Worm (Caenorhabditis elegans) whole organism, L1 larva: Measurements from ENCODE around the gene cgef-1.

ENCODE experiments used
- C04F5.9 ChIP-seq: sonication (generic microtip); optimal IDR thresholded peaks from 2 replicates; lab custom pipeline; 2016; ENCODE audit warnings: missing genetic modification characterization, missing compliant biosample characterization
- C16A3.4 ChIP-seq: fragments of 150-350 bp; optimal IDR thresholded peaks from 2 replicates; lab custom pipeline; 2014; ENCODE audit warnings: missing biosample characterization, missing genetic modification characterization
- Y116A8C.19 ChIP-seq: sonication (generic microtip); optimal IDR thresholded peaks from 2 replicates; lab custom pipeline; 2016; ENCODE audit warnings: missing compliant biosample characterization, missing genetic modification characterization, borderline replicate concordance
- aha-1 ChIP-seq: fragments of 150-350 bp; optimal IDR thresholded peaks from 2 replicates; lab custom pipeline; 2014; ENCODE audit warnings: missing biosample characterization, missing genetic modification characterization
- alr-1 ChIP-seq: fragments of 200-800 bp; sonication (Bioruptor generic); optimal IDR thresholded peaks from 2 replicates; lab custom pipeline; 2018; ENCODE audit warnings: borderline replicate concordance, mild to moderate bottlenecking, missing genetic modification characterization, missing compliant biosample characterization
- ceh-8 ChIP-seq: fragments of 200-800 bp; sonication (Bioruptor generic); optimal IDR thresholded peaks from 2 replicates; lab custom pipeline; 2018; ENCODE audit warnings: mild to moderate bottlenecking, missing genetic modification characterization, moderate library complexity, missing compliant biosample characterization
- ceh-82 ChIP-seq, 3 experiments: fragments of 150-350 bp in 1 of 3; sonication (generic microtip) in 2 of 3; optimal IDR thresholded peaks; 2 replicates each; lab custom pipeline; 2014 to 2017; ENCODE audit warnings: missing biosample characterization in 3 of 3, missing genetic modification characterization in 3 of 3
- ceh-90 ChIP-seq: sonication (generic microtip); optimal IDR thresholded peaks from 2 replicates; lab custom pipeline; 2016; ENCODE audit warnings: missing genetic modification characterization, missing compliant biosample characterization
- dsc-1 ChIP-seq: sonication (generic microtip); optimal IDR thresholded peaks from 2 replicates; lab custom pipeline; 2016; ENCODE audit warnings: mild to moderate bottlenecking, missing genetic modification characterization, missing compliant biosample characterization
- efl-1 ChIP-seq, 4 experiments: fragments of 150-350 bp; optimal IDR thresholded peaks in 3 of 4; peaks in 1 of 4; 1 replicate in 1 of 4; 2 replicates in 3 of 4; lab custom pipeline; 2014; ENCODE audit warnings: missing biosample characterization in 2 of 4, missing genetic modification characterization in 2 of 4, missing genetic modification reagents in 2 of 4
- efl-3 ChIP-seq: fragments of 200-800 bp; sonication (Bioruptor generic); optimal IDR thresholded peaks from 2 replicates; lab custom pipeline; 2018; ENCODE audit warnings: mild to moderate bottlenecking, missing genetic modification characterization, missing compliant biosample characterization
- egl-13 ChIP-seq: sonication (generic microtip); optimal IDR thresholded peaks from 2 replicates; lab custom pipeline; 2016; ENCODE audit warnings: missing genotype, missing genetic modification reagents, missing genetic modification characterization, missing compliant biosample characterization
- ets-5 ChIP-seq: fragments of 200-800 bp; sonication (Bioruptor generic); IDR thresholded peaks from 2 replicates; pipeline ENCODE4 v1.3.6; 2022; ENCODE audit warnings: missing genetic modification characterization, missing compliant biosample characterization
- fkh-10 ChIP-seq: sonication (generic microtip); optimal IDR thresholded peaks from 2 replicates; lab custom pipeline; 2017; ENCODE audit warnings: missing biosample characterization, missing genetic modification reagents, missing genetic modification characterization
- fkh-8 ChIP-seq: sonication (generic microtip); optimal IDR thresholded peaks from 2 replicates; lab custom pipeline; 2016; ENCODE audit warnings: mild to moderate bottlenecking, missing genetic modification characterization, missing compliant biosample characterization
- grh-1 ChIP-seq: fragments of 200-800 bp; sonication (Bioruptor generic); IDR thresholded peaks from 2 replicates; pipeline ENCODE4 v1.3.6; 2022; ENCODE audit warnings: missing genetic modification reagents, missing genetic modification characterization, missing compliant biosample characterization
- hlh-4 ChIP-seq: sonication (generic microtip); optimal IDR thresholded peaks from 2 replicates; lab custom pipeline; 2016; ENCODE audit warnings: mild to moderate bottlenecking, missing genetic modification characterization, missing compliant biosample characterization
- hpl-2 ChIP-seq: fragments of 150-350 bp; optimal IDR thresholded peaks from 2 replicates; lab custom pipeline; 2014; ENCODE audit warnings: missing biosample characterization, missing genetic modification reagents, missing genetic modification characterization
- jun-1 ChIP-seq: fragments of 150-350 bp; optimal IDR thresholded peaks from 2 replicates; lab custom pipeline; 2014; ENCODE audit warnings: missing biosample characterization, missing genetic modification reagents, missing genetic modification characterization
- lin-14 ChIP-seq: fragments of 200-800 bp; sonication (Bioruptor generic); optimal IDR thresholded peaks from 2 replicates; lab custom pipeline; 2018; ENCODE audit warnings: mild to moderate bottlenecking, missing genetic modification characterization, moderate library complexity, missing compliant biosample characterization
- lin-35 ChIP-seq, 2 experiments: fragments of 150-350 bp; optimal IDR thresholded peaks; 2 replicates each; lab custom pipeline; 2014; ENCODE audit warnings: missing biosample characterization in 2 of 2, missing genetic modification characterization in 2 of 2, missing genetic modification reagents in 2 of 2
- lir-3 ChIP-seq: sonication (generic microtip); optimal IDR thresholded peaks from 2 replicates; lab custom pipeline; 2016; ENCODE audit warnings: mild to moderate bottlenecking, missing genetic modification characterization, moderate library complexity, missing compliant biosample characterization; ENCODE audit not compliant: poor library complexity
- mab-9 ChIP-seq: fragments of 200-800 bp; sonication (Bioruptor generic); IDR thresholded peaks from 2 replicates; pipeline ENCODE4 v1.3.6; 2022; ENCODE audit warnings: missing genetic modification reagents, missing genetic modification characterization, missing compliant biosample characterization
- mep-1 ChIP-seq: fragments of 150-350 bp; optimal IDR thresholded peaks from 2 replicates; lab custom pipeline; 2014; ENCODE audit warnings: missing biosample characterization, missing genetic modification characterization
- nhr-11 ChIP-seq: fragments of 150-350 bp; optimal IDR thresholded peaks from 2 replicates; lab custom pipeline; 2014; ENCODE audit warnings: missing biosample characterization, missing genetic modification characterization
- nhr-19 ChIP-seq: fragments of 200-800 bp; sonication (Bioruptor generic); conservative IDR thresholded peaks from 2 replicates; pipeline ENCODE4 v1.3.6; 2022; ENCODE audit warnings: missing genetic modification characterization, missing compliant biosample characterization
- nhr-47 ChIP-seq: sonication (generic microtip); optimal IDR thresholded peaks from 2 replicates; lab custom pipeline; 2016; ENCODE audit warnings: mild to moderate bottlenecking, missing genetic modification characterization, moderate library complexity, missing compliant biosample characterization
- nhr-71 ChIP-seq: sonication (generic microtip); optimal IDR thresholded peaks from 2 replicates; lab custom pipeline; 2016; ENCODE audit warnings: mild to moderate bottlenecking, missing genetic modification characterization, moderate library complexity, missing compliant biosample characterization
- nhr-76 ChIP-seq: sonication (generic microtip); optimal IDR thresholded peaks from 2 replicates; lab custom pipeline; 2017; ENCODE audit warnings: missing biosample characterization, missing genetic modification characterization
- nhr-77 ChIP-seq: fragments of 150-350 bp; optimal IDR thresholded peaks from 2 replicates; lab custom pipeline; 2014; ENCODE audit warnings: missing biosample characterization, missing genetic modification characterization
- nhr-85 ChIP-seq: sonication (generic microtip); peaks from one replicate; lab custom pipeline; 2016; ENCODE audit warnings: missing genetic modification characterization, inconsistent platforms, missing compliant biosample characterization
- skn-1 ChIP-seq: fragments of 150-350 bp; optimal IDR thresholded peaks from 2 replicates; lab custom pipeline; 2014; ENCODE audit warnings: missing biosample characterization, missing genetic modification characterization
- snpc-4 ChIP-seq: fragments of 150-350 bp; optimal IDR thresholded peaks from 2 replicates; lab custom pipeline; 2014; ENCODE audit warnings: missing biosample characterization, missing genetic modification characterization
- sox-4 ChIP-seq: sonication (generic microtip); optimal IDR thresholded peaks from 2 replicates; lab custom pipeline; 2016; ENCODE audit warnings: missing genetic modification characterization, missing compliant biosample characterization
- sptf-1 ChIP-seq: fragments of 150-350 bp; optimal IDR thresholded peaks from 2 replicates; lab custom pipeline; 2014; ENCODE audit warnings: missing biosample characterization, missing genetic modification characterization
- swsn-7 ChIP-seq: sonication (generic microtip); optimal IDR thresholded peaks from 2 replicates; lab custom pipeline; 2016; ENCODE audit warnings: missing genetic modification characterization, missing compliant biosample characterization
- tbx-2 ChIP-seq: sonication (generic microtip); optimal IDR thresholded peaks from 2 replicates; lab custom pipeline; 2016; ENCODE audit warnings: missing genetic modification characterization, missing compliant biosample characterization
- unc-62 ChIP-seq: fragments of 150-350 bp; optimal IDR thresholded peaks from 2 replicates; lab custom pipeline; 2014; ENCODE audit warnings: missing biosample characterization, missing genetic modification reagents, missing genetic modification characterization
- unc-86 ChIP-seq: sonication (generic microtip); optimal IDR thresholded peaks from 2 replicates; lab custom pipeline; 2016; ENCODE audit warnings: missing genetic modification characterization, missing compliant biosample characterization
- unc-98 ChIP-seq: fragments of 200-800 bp; sonication (Bioruptor generic); IDR thresholded peaks from 2 replicates; pipeline ENCODE4 v1.3.6; 2022; ENCODE audit warnings: missing genetic modification characterization, missing compliant biosample characterization
- xbp-1 ChIP-seq: sonication (generic microtip); optimal IDR thresholded peaks from 2 replicates; lab custom pipeline; 2016; ENCODE audit warnings: missing genetic modification characterization, missing compliant biosample characterization
- zip-4 ChIP-seq: fragments of 200-800 bp; sonication (Bioruptor generic); optimal IDR thresholded peaks from 2 replicates; lab custom pipeline; 2018; ENCODE audit warnings: mild to moderate bottlenecking, missing genetic modification characterization, moderate library complexity, missing compliant biosample characterization
- ztf-11 ChIP-seq, 2 experiments: sonication (generic microtip); optimal IDR thresholded peaks; 2 replicates each; lab custom pipeline; 2016 to 2017; ENCODE audit warnings: missing genetic modification characterization in 2 of 2, missing biosample characterization in 1 of 2, missing compliant biosample characterization in 1 of 2
- ztf-4 ChIP-seq: fragments of 150-350 bp; optimal IDR thresholded peaks from 2 replicates; lab custom pipeline; 2014; ENCODE audit warnings: missing biosample characterization, missing genetic modification characterization

The cgef-1 gene

DNA sequence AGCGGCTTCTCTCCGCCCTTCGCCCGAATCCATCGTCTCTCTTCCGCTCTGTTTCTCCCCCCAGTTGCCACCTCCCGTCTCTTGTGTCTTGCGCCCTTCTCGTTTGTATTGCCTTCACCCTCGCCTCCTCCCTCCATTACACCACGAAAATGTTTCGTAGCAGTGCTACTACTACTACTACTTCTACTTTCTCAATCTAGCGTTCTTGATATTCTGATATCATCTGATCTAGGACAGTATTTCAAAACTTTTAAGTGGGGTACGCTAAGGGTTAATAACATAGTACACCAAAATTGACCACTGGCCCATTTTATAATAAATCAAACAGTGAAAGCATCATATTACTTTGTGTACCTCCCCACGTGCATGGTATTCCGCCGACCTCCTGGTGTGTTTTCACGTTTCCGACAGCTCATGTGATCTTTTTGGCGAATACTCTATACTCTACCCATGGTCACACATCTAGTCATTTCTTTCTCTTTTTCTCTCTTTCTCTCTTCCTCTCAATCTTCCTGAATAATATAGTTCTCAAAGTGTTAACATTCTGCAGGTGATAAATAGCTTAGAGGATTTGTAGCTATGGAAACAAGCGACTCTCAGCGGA, 30.8 kb downstream of the cgef-1 start, which contains the start of gene C14A11.2 (continued):
- TF ChIP-seq nhr-19 (GFP tag; lab: Robert Waterston, UW) (peak; percentile 43), nhr-71 (tag; lab: Kevin White, UChicago) (peak; percentile 79), skn-1 (tag; lab: Kevin White, UChicago) (no peak), ceh-8 (GFP tag; lab: Kevin White, UChicago) (no peak), grh-1 (no peak), unc-62 (GFP tag; lab: Kevin White, UChicago) (no peak), nhr-85 (peak; percentile 71), sptf-1 (no peak)

DNA sequence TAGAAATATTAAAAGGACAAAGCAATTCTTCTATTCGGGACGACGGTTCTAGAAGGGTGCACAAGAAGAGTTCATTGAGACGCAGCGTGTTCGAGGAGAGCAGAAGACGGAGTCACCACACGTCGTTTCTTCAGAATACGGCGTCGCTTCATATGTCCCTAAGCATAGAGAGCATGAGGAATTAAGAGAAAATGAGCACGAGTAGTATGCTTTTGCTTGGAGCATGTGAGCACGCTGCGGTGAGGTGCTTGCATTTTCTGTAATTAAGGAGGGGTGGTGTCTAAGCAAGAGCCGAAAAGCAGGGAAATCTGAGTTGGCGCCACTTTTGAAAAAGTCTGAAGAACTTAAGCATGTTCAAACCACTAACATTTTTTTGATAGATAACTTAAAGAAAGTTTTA, 35.5 kb downstream of the cgef-1 start, which contains the start of gene C14A11.5:
Gene C14A11.5, minus strand, starts transcription at position 139 of the 400 bp plus-strand sequence.
- TF ChIP-seq dsc-1 (tag; lab: Kevin White, UChicago): peak; percentile 13
- TF ChIP-seq nhr-47 (tag; lab: Kevin White, UChicago): peak; percentile 66
- no peak for TF ChIP-seq grh-1
- peak; percentile 53 for TF ChIP-seq unc-86 (tag; lab: Kevin White, UChicago)
- TF ChIP-seq ceh-82 (tag; optimal IDR thresholded peaks at IDR 0.05; lab: Kevin White, UChicago): peak in 1 of 3 experiments; percentile 32
- TF ChIP-seq fkh-10 (GFP tag; lab: Kevin White, UChicago): peak; percentile 32
- no peak for TF ChIP-seq efl-1 (optimal IDR thresholded peaks at IDR 0.05; lab: Kevin White, UChicago)
- peak in 1 of 2 experiments; percentile 12 for TF ChIP-seq efl-1 (GFP tag; optimal IDR thresholded peaks at IDR 0.05 in 1 of 2; lab: Kevin White, UChicago)
- peak; percentile 29 for TF ChIP-seq swsn-7 (tag; lab: Kevin White, UChicago)
- TF ChIP-seq lin-35 (GFP tag; optimal IDR thresholded peaks at IDR 0.05; lab: Kevin White, UChicago): peak in 1 of 2 experiments; percentile 12
- TF ChIP-seq jun-1: no peak
- TF ChIP-seq alr-1 (tag; lab: Kevin White, UChicago): no peak
- peak; percentile 51 for TF ChIP-seq egl-13 (tag; lab: Kevin White, UChicago)
- peak; percentile 4 for TF ChIP-seq xbp-1 (tag; lab: Kevin White, UChicago)
- peak; percentile 65 for TF ChIP-seq nhr-71 (tag; lab: Kevin White, UChicago)
- TF ChIP-seq lin-14 (GFP tag; lab: Kevin White, UChicago): peak; percentile 72
- peak; percentile 94 for TF ChIP-seq fkh-8 (tag; lab: Kevin White, UChicago)
- no peak for TF ChIP-seq aha-1 (tag; lab: Kevin White, UChicago)
- TF ChIP-seq, all 84 proteins: peak for 13

- TF ChIP-seq efl-1 (optimal IDR thresholded peaks at IDR 0.05; lab: Kevin White, UChicago) (peak; percentile 71 to 79), efl-1 (GFP tag; optimal IDR thresholded peaks at IDR 0.05 in 1 of 2; lab: Kevin White, UChicago) (peak; percentile 70 to 98), unc-98 (GFP tag; lab: Robert Waterston, UW) (no peak), alr-1 (tag; lab: Kevin White, UChicago) (no peak), efl-3 (peak; percentile 52), nhr-77 (tag; lab: Kevin White, UChicago) (peak; percentile 66), zip-4 (peak; percentile 77), sptf-1 (no peak), lir-3 (tag; lab: Kevin White, UChicago) (peak; percentile 56), ets-5 (no peak), hlh-4 (tag; lab: Kevin White, UChicago) (no peak), jun-1 (peak; percentile 92), hpl-2 (peak; percentile 72), C16A3.4 (tag; lab: Kevin White, UChicago) (peak; percentile 84), nhr-11 (tag; lab: Kevin White, UChicago) (peak; percentile 72), swsn-7 (tag; lab: Kevin White, UChicago) (peak; percentile 96), ztf-4 (tag; lab: Kevin White, UChicago) (peak; percentile 69), fkh-8 (tag; lab: Kevin White, UChicago) (peak; percentile 91), snpc-4 (peak; percentile 86), sox-4 (tag; lab: Kevin White, UChicago) (peak; percentile 68), nhr-76 (peak; percentile 13), unc-86 (tag; lab: Kevin White, UChicago) (peak; percentile 95), dsc-1 (tag; lab: Kevin White, UChicago) (peak; percentile 95), ceh-82 (tag; optimal IDR thresholded peaks at IDR 0.05; lab: Kevin White, UChicago) (peak; percentile 82 to 95 (median 93)), Y116A8C.19 (tag; lab: Kevin White, UChicago) (no peak), nhr-85 (peak; percentile 96), mep-1 (tag; lab: Kevin White, UChicago) (peak; percentile 98), ceh-8 (GFP tag; lab: Kevin White, UChicago) (peak; percentile 81), unc-62 (GFP tag; lab: Kevin White, UChicago) (no peak), lin-14 (GFP tag; lab: Kevin White, UChicago) (peak; percentile 94), C04F5.9 (tag; lab: Kevin White, UChicago) (peak; percentile 71), mab-9 (GFP tag; lab: Robert Waterston, UW) (peak; percentile 77), ztf-11 (tag; optimal IDR thresholded peaks at IDR 0.05; lab: Kevin White, UChicago) (peak in 1 of 2 experiments; percentile 66), tbx-2 (peak; percentile 96), ceh-90 (peak; percentile 23)
Observed at ce11 chrX:2809611-2810010, 37.8 kb downstream of the cgef-1 start, which contains the start of gene C14A11.9. TSS of gene C14A11.9 (minus strand) at chrX:2809637.
